Fruit fly (Drosophila melanogaster) whole organism, prepupa: Measurements from ENCODE around the gene U4-U6-60K.
A peak's percentile ranks its signal among the peaks of the same experiment; 100 is the strongest.

Experiments used
- Blimp-1 ChIP-seq: fragments of 200-800 bp; sonication (Bioruptor generic); optimal IDR thresholded peaks from 3 replicates; lab custom pipeline; 2017; ENCODE audit warnings: missing biosample characterization, missing genetic modification characterization, mild to moderate bottlenecking, moderate library complexity, missing genetic modification reagents
- CG11294 ChIP-seq: fragments of 200-800 bp; sonication (Bioruptor generic); IDR thresholded peaks from 2 replicates; pipeline ENCODE4 v1.3.6; 2022; ENCODE audit warnings: missing biosample characterization, missing genetic modification characterization
- CG11762 ChIP-seq: fragments of 200-800 bp; sonication (Bioruptor generic); optimal IDR thresholded peaks from 3 replicates; lab custom pipeline; 2016; ENCODE audit warnings: missing biosample characterization, missing genetic modification characterization; ENCODE audit not compliant: insufficient read depth
- CG11902 ChIP-seq: fragments of 200-800 bp; sonication (Bioruptor generic); optimal IDR thresholded peaks from 3 replicates; lab custom pipeline; 2016; ENCODE audit warnings: missing biosample characterization, missing genetic modification characterization
- CG1621 ChIP-seq: fragments of 200-800 bp; sonication (Bioruptor generic); optimal IDR thresholded peaks from 3 replicates; lab custom pipeline; 2018; ENCODE audit warnings: missing biosample characterization, mild to moderate bottlenecking, missing genetic modification characterization
- CG16779 ChIP-seq: fragments of 200-800 bp; sonication (Bioruptor generic); optimal IDR thresholded peaks from 3 replicates; lab custom pipeline; 2017; ENCODE audit warnings: missing biosample characterization, mild to moderate bottlenecking, missing genetic modification characterization
- CG3032 ChIP-seq: fragments of 200-800 bp; optimal IDR thresholded peaks from 2 replicates; lab custom pipeline; 2019; ENCODE audit warnings: missing biosample characterization, mild to moderate bottlenecking, missing genetic modification characterization, moderate library complexity
- CG32006 ChIP-seq: fragments of 200-800 bp; sonication (Bioruptor generic); optimal IDR thresholded peaks from 3 replicates; lab custom pipeline; 2017; ENCODE audit warnings: missing biosample characterization, mild to moderate bottlenecking, missing genetic modification characterization
- CG34406 ChIP-seq: fragments of 200-800 bp; sonication (Bioruptor generic); optimal IDR thresholded peaks from 3 replicates; lab custom pipeline; 2016; ENCODE audit warnings: missing biosample characterization, missing genetic modification characterization
- CG3919 ChIP-seq: fragments of 200-800 bp; sonication (Bioruptor generic); optimal IDR thresholded peaks from 3 replicates; lab custom pipeline; 2016; ENCODE audit warnings: missing biosample characterization, missing genetic modification characterization
- CG4318 ChIP-seq: fragments of 200-800 bp; sonication (Bioruptor generic); optimal IDR thresholded peaks from 3 replicates; lab custom pipeline; 2017; ENCODE audit warnings: missing biosample characterization, mild to moderate bottlenecking, missing genetic modification characterization
- CG6163 ChIP-seq: fragments of 200-800 bp; sonication (Bioruptor generic); IDR thresholded peaks from 3 replicates; pipeline ENCODE4 v1.3.6; 2022; ENCODE audit warnings: missing biosample characterization, missing genetic modification characterization
- CG6276 ChIP-seq: fragments of 200-800 bp; sonication (Bioruptor generic); optimal IDR thresholded peaks from 2 replicates; lab custom pipeline; 2017; ENCODE audit warnings: missing biosample characterization, mild to moderate bottlenecking, missing genetic modification characterization
- CG6792 ChIP-seq: fragments of 200-800 bp; sonication (Bioruptor generic); optimal IDR thresholded peaks from 3 replicates; lab custom pipeline; 2016; ENCODE audit warnings: missing biosample characterization, missing genetic modification characterization
- CG6808 ChIP-seq: fragments of 200-800 bp; sonication (Bioruptor generic); optimal IDR thresholded peaks from 3 replicates; lab custom pipeline; 2017; ENCODE audit warnings: missing biosample characterization, missing genetic modification characterization, mild to moderate bottlenecking, moderate library complexity, missing genetic modification reagents
- CG7368 ChIP-seq: fragments of 200-800 bp; sonication (Bioruptor generic); optimal IDR thresholded peaks from 3 replicates; lab custom pipeline; 2016; ENCODE audit warnings: missing biosample characterization, missing genetic modification characterization
- CG8119 ChIP-seq: fragments of 200-800 bp; sonication (Bioruptor generic); IDR thresholded peaks from 3 replicates; pipeline ENCODE4 v1.3.6; 2022; ENCODE audit warnings: missing biosample characterization, missing genetic modification characterization
- CG8319 ChIP-seq: fragments of 200-800 bp; sonication (Bioruptor generic); optimal IDR thresholded peaks from 3 replicates; lab custom pipeline; 2016; ENCODE audit warnings: missing biosample characterization, missing genetic modification characterization
- CG8632 ChIP-seq: fragments of 200-800 bp; sonication (Bioruptor generic); optimal IDR thresholded peaks from 3 replicates; lab custom pipeline; 2016; ENCODE audit warnings: missing biosample characterization, missing genetic modification characterization
- CG9139 ChIP-seq: fragments of 200-800 bp; sonication (Bioruptor generic); optimal IDR thresholded peaks from 3 replicates; lab custom pipeline; 2017; ENCODE audit warnings: missing biosample characterization, mild to moderate bottlenecking, missing genetic modification characterization
- Eip78C ChIP-seq: fragments of 200-800 bp; sonication (Bioruptor generic); peaks from one replicate; lab custom pipeline; 2016; ENCODE audit warnings: missing biosample characterization, missing genetic modification characterization
- Ets21C ChIP-seq: fragments of 200-800 bp; sonication (Bioruptor generic); optimal IDR thresholded peaks from 3 replicates; lab custom pipeline; 2016; ENCODE audit warnings: missing biosample characterization, missing genetic modification characterization
- Ets96B ChIP-seq: fragments of 200-800 bp; optimal IDR thresholded peaks from 2 replicates; lab custom pipeline; 2019; ENCODE audit warnings: missing biosample characterization, mild to moderate bottlenecking, missing genetic modification characterization, moderate library complexity
- Hr38 ChIP-seq: sonication (Bioruptor generic); optimal IDR thresholded peaks from 2 replicates; lab custom pipeline; 2016; ENCODE audit warnings: missing biosample characterization, missing genetic modification characterization
- Hr4 ChIP-seq: fragments of 200-800 bp; sonication (Bioruptor generic); optimal IDR thresholded peaks from 3 replicates; lab custom pipeline; 2016; ENCODE audit warnings: missing biosample characterization, missing genetic modification characterization
- Lpt ChIP-seq: fragments of 200-800 bp; sonication (Bioruptor generic); optimal IDR thresholded peaks from 3 replicates; lab custom pipeline; 2016; ENCODE audit warnings: missing biosample characterization, missing genetic modification characterization
- OdsH ChIP-seq: fragments of 200-800 bp; sonication (Bioruptor generic); optimal IDR thresholded peaks from 3 replicates; lab custom pipeline; 2016; ENCODE audit warnings: missing biosample characterization, missing genetic modification characterization
- Sox14 ChIP-seq: fragments of 200-800 bp; sonication (Bioruptor generic); optimal IDR thresholded peaks from 3 replicates; lab custom pipeline; 2016; ENCODE audit warnings: missing biosample characterization, missing genetic modification characterization
- Sox15 ChIP-seq: fragments of 200-800 bp; sonication (Bioruptor generic); optimal IDR thresholded peaks from 3 replicates; lab custom pipeline; 2016; ENCODE audit warnings: missing biosample characterization, missing genetic modification characterization
- achi ChIP-seq: fragments of 200-800 bp; sonication (Bioruptor generic); optimal IDR thresholded peaks from 3 replicates; lab custom pipeline; 2016; ENCODE audit warnings: missing biosample characterization, missing genetic modification characterization
- acj6 ChIP-seq: fragments of 200-800 bp; sonication (Bioruptor generic); optimal IDR thresholded peaks from 3 replicates; lab custom pipeline; 2016; ENCODE audit warnings: missing biosample characterization, missing genetic modification characterization
- cyc ChIP-seq: fragments of 200-800 bp; sonication (Bioruptor generic); optimal IDR thresholded peaks from 3 replicates; lab custom pipeline; 2016; ENCODE audit warnings: missing biosample characterization, missing genetic modification characterization
- dsx ChIP-seq: fragments of 200-800 bp; optimal IDR thresholded peaks from 3 replicates; lab custom pipeline; 2019; ENCODE audit warnings: missing biosample characterization, mild to moderate bottlenecking, missing genetic modification characterization, moderate library complexity; ENCODE audit not compliant: poor library complexity, severe bottlenecking
- eg ChIP-seq: fragments of 200-800 bp; sonication (Bioruptor generic); IDR thresholded peaks from 3 replicates; pipeline ENCODE4 v1.3.6; 2022; ENCODE audit warnings: missing biosample characterization, missing genetic modification characterization
- esn ChIP-seq: fragments of 200-800 bp; sonication (Bioruptor generic); optimal IDR thresholded peaks from 2 replicates; lab custom pipeline; 2016; ENCODE audit warnings: missing biosample characterization, mild to moderate bottlenecking, missing genetic modification characterization, moderate library complexity
- fd85E ChIP-seq: fragments of 200-800 bp; sonication (Bioruptor generic); optimal IDR thresholded peaks from 3 replicates; lab custom pipeline; 2016; ENCODE audit warnings: missing biosample characterization, missing genetic modification characterization
- fkh ChIP-seq: fragments of 200-800 bp; sonication (Bioruptor generic); optimal IDR thresholded peaks from 3 replicates; lab custom pipeline; 2017; ENCODE audit warnings: missing biosample characterization, mild to moderate bottlenecking, missing genetic modification characterization, moderate library complexity
- lz ChIP-seq: fragments of 200-800 bp; sonication (Bioruptor generic); optimal IDR thresholded peaks from 3 replicates; lab custom pipeline; 2016; ENCODE audit warnings: missing biosample characterization, missing genetic modification characterization
- net ChIP-seq: fragments of 200-800 bp; sonication (Bioruptor generic); optimal IDR thresholded peaks from 3 replicates; lab custom pipeline; 2016; ENCODE audit warnings: missing biosample characterization, missing genetic modification characterization
- pdm3 ChIP-seq: fragments of 200-800 bp; sonication (Bioruptor generic); optimal IDR thresholded peaks from 3 replicates; lab custom pipeline; 2016; ENCODE audit warnings: missing biosample characterization, missing genetic modification characterization
- salr ChIP-seq, 2 experiments: fragments of 200-800 bp; sonication (Bioruptor generic); optimal IDR thresholded peaks; 3 replicates each; lab custom pipeline; 2016 to 2018; ENCODE audit warnings: missing biosample characterization in 2 of 2, missing genetic modification characterization in 2 of 2, mild to moderate bottlenecking in 1 of 2
- ss ChIP-seq, 2 experiments: fragments of 200-800 bp; sonication (Bioruptor generic); optimal IDR thresholded peaks; 2 replicates in 1 of 2; 3 replicates in 1 of 2; lab custom pipeline; 2017 to 2018; ENCODE audit warnings: mild to moderate bottlenecking in 2 of 2, missing biosample characterization in 2 of 2, missing genetic modification characterization in 2 of 2, moderate library complexity in 1 of 2
- svp ChIP-seq: fragments of 200-800 bp; sonication (Bioruptor generic); peaks from one replicate; lab custom pipeline; 2016; ENCODE audit warnings: missing biosample characterization, missing genetic modification characterization
- topi ChIP-seq: fragments of 200-800 bp; sonication (Bioruptor generic); optimal IDR thresholded peaks from 3 replicates; lab custom pipeline; 2016; ENCODE audit warnings: missing biosample characterization, missing genetic modification characterization

Gene U4-U6-60K

DNA sequence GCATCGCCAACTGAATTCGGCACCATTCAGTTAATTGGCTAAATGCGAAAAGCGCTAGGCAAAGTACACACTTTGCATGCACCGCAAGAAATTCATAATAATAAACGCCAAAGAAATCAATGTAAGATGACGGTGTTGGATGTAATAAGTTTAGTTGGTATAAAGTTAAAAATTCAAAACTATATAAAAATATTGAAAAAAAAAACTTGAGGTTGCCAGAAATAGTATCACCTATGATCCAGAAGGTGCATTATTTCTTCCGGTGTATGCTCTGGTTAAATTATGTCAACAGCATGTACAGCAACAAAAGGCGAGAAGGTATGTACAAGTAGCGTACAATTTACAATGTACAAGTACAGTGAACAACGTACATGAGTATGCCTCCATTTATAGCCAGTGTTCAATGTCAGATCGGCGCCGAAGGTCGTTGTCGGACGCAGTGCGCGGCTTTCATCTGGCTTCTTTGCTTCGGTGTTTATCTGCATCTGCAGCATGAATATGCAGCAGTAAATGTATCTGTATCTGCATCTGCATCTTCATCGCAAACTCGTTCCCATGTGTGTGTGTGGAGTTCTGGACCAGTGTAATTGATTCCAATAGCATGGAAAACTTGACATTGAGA, 16.7 kb downstream of the U4-U6-60K start (continued):
- TF ChIP-seq CG16779: peak; percentile 73
- peak; percentile 67 for TF ChIP-seq topi (GFP tag; lab: Kevin White, UChicago)
- TF ChIP-seq Sox14: peak; percentile 85
- peak; percentile 71 for TF ChIP-seq CG8319
- TF ChIP-seq Blimp-1: no peak
- TF ChIP-seq net (GFP tag; lab: Kevin White, UChicago): peak; percentile 84
- peak; percentile 45; the same call in 1 of the 2 replicates for TF ChIP-seq CG11294 (GFP tag; lab: Robert Waterston, UW)
- TF ChIP-seq CG8632 (GFP tag; lab: Kevin White, UChicago): peak; percentile 80
- peak; percentile 84 for TF ChIP-seq CG3032
- peak; percentile 79 for TF ChIP-seq CG9139 (GFP tag; lab: Kevin White, UChicago)
- peak; percentile 69 to 88 for TF ChIP-seq ss (GFP tag; optimal IDR thresholded peaks at IDR 0.05; lab: Kevin White, UChicago)
- no peak for TF ChIP-seq Hr38 (GFP tag; lab: Kevin White, UChicago)
- TF ChIP-seq Ets96B: peak; percentile 81
- TF ChIP-seq fd85E (GFP tag; lab: Kevin White, UChicago): no peak
- TF ChIP-seq CG1621 (tag; lab: Kevin White, UChicago): peak; percentile 74
- peak; percentile 72 for TF ChIP-seq CG6276 (GFP tag; lab: Kevin White, UChicago)
- peak; percentile 89 for TF ChIP-seq CG3919 (GFP tag; lab: Kevin White, UChicago)
- peak; percentile 86 for TF ChIP-seq acj6 (GFP tag; lab: Kevin White, UChicago)
- TF ChIP-seq CG6808 (GFP tag; lab: Kevin White, UChicago): peak; percentile 86
- TF ChIP-seq CG4318 (GFP tag; lab: Kevin White, UChicago): peak; percentile 75
- TF ChIP-seq pdm3 (GFP tag; lab: Kevin White, UChicago): peak; percentile 85
- TF ChIP-seq, all 60 proteins: peak for 53

DNA sequence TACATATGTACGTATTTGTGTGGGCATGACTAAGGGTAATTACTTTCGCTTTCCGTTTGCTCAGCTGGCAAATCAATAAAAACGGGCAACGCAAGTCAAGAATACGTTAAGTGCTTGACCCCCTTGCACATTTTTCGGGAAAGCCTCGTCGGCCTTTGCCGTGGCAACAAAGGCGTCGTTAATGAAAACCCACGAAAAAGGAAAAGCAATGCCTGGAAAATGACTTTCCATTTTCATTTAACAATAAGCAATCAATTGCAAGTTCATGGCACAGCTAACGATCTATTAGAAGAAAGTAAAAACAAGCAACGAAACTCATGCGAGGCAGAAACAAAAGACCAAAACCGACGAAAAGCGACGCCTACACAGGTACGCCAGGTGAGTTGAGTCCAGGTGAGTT, 17.7 kb downstream of the U4-U6-60K start:
- no peak for TF ChIP-seq CG7368 (GFP tag; lab: Kevin White, UChicago)
- no peak for TF ChIP-seq OdsH (GFP tag; lab: Kevin White, UChicago)
- TF ChIP-seq CG8319: no peak
- no peak for TF ChIP-seq Eip78C

DNA sequence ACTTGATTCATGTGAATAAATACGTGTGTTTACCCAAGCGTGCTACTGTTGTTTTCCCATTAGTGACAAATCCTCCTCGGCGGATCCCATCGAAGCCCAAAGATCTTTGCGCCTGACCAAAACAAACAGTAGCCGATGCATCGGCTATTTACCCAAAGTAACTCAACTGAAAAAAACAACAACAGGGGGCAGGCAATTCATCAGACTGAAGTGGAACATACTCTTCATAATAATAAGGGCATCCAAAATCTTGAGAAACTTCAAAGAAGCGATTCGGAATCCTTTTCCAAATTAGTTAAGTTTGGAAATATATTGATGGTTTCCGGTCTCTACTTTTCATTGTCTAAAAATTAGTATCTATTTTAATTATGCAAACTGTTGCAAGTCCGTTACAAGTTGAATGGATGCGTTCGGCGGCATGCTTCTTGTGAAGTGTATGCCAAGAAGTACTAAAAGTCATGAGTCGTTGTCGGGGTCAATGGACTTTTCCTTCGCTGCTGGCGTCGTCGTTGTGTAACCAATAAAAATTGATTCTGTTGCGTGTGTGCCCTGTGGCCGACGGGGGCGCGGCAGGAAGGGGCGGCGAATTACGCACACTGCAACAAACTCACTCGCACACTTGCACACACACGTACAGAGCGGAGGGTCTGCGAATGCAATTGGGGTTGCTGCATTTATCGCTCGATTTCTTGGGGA, 18.3 kb downstream of the U4-U6-60K start:
- TF ChIP-seq lz (peak; percentile 64), CG6792 (GFP tag; lab: Kevin White, UChicago) (peak; percentile 57), ss (GFP tag; optimal IDR thresholded peaks at IDR 0.05; lab: Kevin White, UChicago) (peak; percentile 60 to 96), esn (GFP tag; lab: Kevin White, UChicago) (peak; percentile 82), CG3032 (peak; percentile 54), cyc (GFP tag; lab: Kevin White, UChicago) (peak; percentile 78), CG3919 (GFP tag; lab: Kevin White, UChicago) (peak; percentile 71), Hr38 (GFP tag; lab: Kevin White, UChicago) (no peak), CG11294 (GFP tag; lab: Robert Waterston, UW) (no peak), CG34406 (GFP tag; lab: Kevin White, UChicago) (peak; percentile 68), dsx (GFP tag; lab: Kevin White, UChicago) (peak; percentile 43), Ets21C (peak; percentile 69), salr (GFP tag; optimal IDR thresholded peaks at IDR 0.05; lab: Kevin White, UChicago) (peak; percentile 26 to 31), acj6 (GFP tag; lab: Kevin White, UChicago) (peak; percentile 75), CG16779 (peak; percentile 20), achi (peak; percentile 57), fkh (GFP tag; lab: Kevin White, UChicago) (peak; percentile 61), CG11902 (GFP tag; lab: Kevin White, UChicago) (peak; percentile 61), CG4318 (GFP tag; lab: Kevin White, UChicago) (no peak), net (GFP tag; lab: Kevin White, UChicago) (peak; percentile 49), CG8119 (GFP tag; lab: Robert Waterston, UW) (peak; percentile 53), CG11762 (peak; percentile 38), Eip78C (peak; percentile 94), CG1621 (tag; lab: Kevin White, UChicago) (peak; percentile 28), CG6163 (GFP tag; lab: Robert Waterston, UW) (peak; percentile 69; the same call in 2 of the 3 replicates), topi (GFP tag; lab: Kevin White, UChicago) (peak; percentile 83), CG32006 (GFP tag; lab: Kevin White, UChicago) (peak; percentile 55), Sox15 (GFP tag; lab: Kevin White, UChicago) (peak; percentile 48), CG6276 (GFP tag; lab: Kevin White, UChicago) (peak; percentile 26), Hr4 (GFP tag; lab: Kevin White, UChicago) (peak; percentile 54), svp (GFP tag; lab: Kevin White, UChicago) (peak; percentile 95), Lpt (GFP tag; lab: Kevin White, UChicago) (no peak), eg (GFP tag; lab: Robert Waterston, UW) (no peak)
